Fruit fly (Drosophila melanogaster): Measurements from ENCODE around the gene ppk31.

Gene ppk31

dm6 chr3R:27131408-27131807 is 31.5 kb upstream of the ppk31 start (continued):
- TF ChIP-seq dmrt11E (tag; optimal IDR thresholded peaks at IDR 0.05) = no peak

- TF ChIP-seq ken (GFP tag; IDR thresholded peaks at IDR 0.05) (no peak), pnt (GFP tag; optimal IDR thresholded peaks at IDR 0.05) (no peak), dimm (GFP tag; IDR thresholded peaks at IDR 0.05) (no peak), CTCF (GFP tag; optimal IDR thresholded peaks at IDR 0.05) (no peak), tup (GFP tag; optimal IDR thresholded peaks at IDR 0.05) (no peak), CG2678 (tag; optimal IDR thresholded peaks at IDR 0.05) (no peak), Side (GFP tag; optimal IDR thresholded peaks at IDR 0.05) (no peak), Bgb (GFP tag; IDR thresholded peaks at IDR 0.05; ENCODE audit: partially characterized antibody) (no peak), CG6683 (GFP tag; optimal IDR thresholded peaks at IDR 0.05) (no peak), sd (tag; optimal IDR thresholded peaks at IDR 0.05) (peak; percentile 64), CG5245 (GFP tag; optimal IDR thresholded peaks at IDR 0.05) (no peak), CG12769 (tag; optimal IDR thresholded peaks at IDR 0.05) (peak; percentile 48), vvl (GFP tag; IDR thresholded peaks at IDR 0.05) (peak; percentile 93), caup (GFP tag; optimal IDR thresholded peaks at IDR 0.05; ENCODE audit: severe bottlenecking) (no peak), tap (tag; optimal IDR thresholded peaks at IDR 0.05) (no peak), oc (tag; optimal IDR thresholded peaks at IDR 0.05) (no peak), yki (optimal IDR thresholded peaks at IDR 0.05) (no peak), tx (GFP tag; optimal IDR thresholded peaks at IDR 0.05) (no peak), Pdp1 (GFP tag; optimal IDR thresholded peaks at IDR 0.05) (peak in 1 of 2 experiments; percentile 20), Blimp-1 (GFP tag; optimal IDR thresholded peaks at IDR 0.05) (no peak), Eip74EF (GFP tag; optimal IDR thresholded peaks at IDR 0.05) (peak in 1 of 2 experiments; percentile 76), jumu (GFP tag; optimal IDR thresholded peaks at IDR 0.05) (no peak), Hsf (GFP tag; optimal IDR thresholded peaks at IDR 0.05) (no peak), dm (GFP tag; optimal IDR thresholded peaks at IDR 0.05) (no peak), CG12104 (GFP tag; optimal IDR thresholded peaks at IDR 0.05) (no peak), nerfin-2 (GFP tag; IDR thresholded peaks at IDR 0.05; ENCODE audit: partially characterized antibody) (no peak), tna (GFP tag; IDR thresholded peaks at IDR 0.05; ENCODE audit: partially characterized antibody) (no peak), da (GFP tag; optimal IDR thresholded peaks at IDR 0.05) (no peak), odd (GFP tag; optimal IDR thresholded peaks at IDR 0.05) (no peak), sc (optimal IDR thresholded peaks at IDR 0.05) (no peak), sc (GFP tag; optimal IDR thresholded peaks at IDR 0.05) (no peak), btn (GFP tag; optimal IDR thresholded peaks at IDR 0.05) (no peak), CG10565 (GFP tag; optimal IDR thresholded peaks at IDR 0.05) (no peak), BEAF-32 (GFP tag; optimal IDR thresholded peaks at IDR 0.05) (no peak), CG12236 (GFP tag; optimal IDR thresholded peaks at IDR 0.05) (no peak), dati (GFP tag; IDR thresholded peaks at IDR 0.05) (no peak), CG5180 (GFP tag; optimal IDR thresholded peaks at IDR 0.05) (no peak), tgo (GFP tag; IDR thresholded peaks at IDR 0.05) (no peak), pita (GFP tag; optimal IDR thresholded peaks at IDR 0.05) (no peak), Optix (GFP tag; IDR thresholded peaks at IDR 0.05) (no peak), Dll (GFP tag; IDR thresholded peaks at IDR 0.05; ENCODE audit: partially characterized antibody) (no peak), wdn (GFP tag; IDR thresholded peaks at IDR 0.05) (no peak), CG12659 (GFP tag; optimal IDR thresholded peaks at IDR 0.05) (no peak), CG18262 (tag; optimal IDR thresholded peaks at IDR 0.05) (no peak), Hmx (GFP tag; optimal IDR thresholded peaks at IDR 0.05) (no peak), Dfd (GFP tag; optimal IDR thresholded peaks at IDR 0.05) (no peak), Med (GFP tag) (peak; percentile 19), amos (GFP tag; IDR thresholded peaks at IDR 0.05; ENCODE audit: partially characterized antibody) (no peak), CG14014 (GFP tag; IDR thresholded peaks at IDR 0.05) (no peak)
Measured at dm6 chr3R:27133992-27134391, 28.9 kb upstream of the ppk31 start.
